Fruit fly (Drosophila melanogaster) whole organism, embryonic: ENCODE data around the gene CG34265.

Experiments
- Adf1 ChIP-seq: fragments of 200-800 bp; sonication (Bioruptor generic); IDR thresholded peaks from 2 replicates; pipeline ENCODE4 v1.3.6; 2022; ENCODE audit warnings: missing biosample characterization, missing genetic modification characterization
- Aef1 ChIP-seq: fragments of 200-800 bp; sonication (Bioruptor generic); IDR thresholded peaks from 3 replicates; pipeline ENCODE4 v1.3.6; 2022; ENCODE audit warnings: missing biosample characterization, missing genetic modification characterization
- CG10959 ChIP-seq: fragments of 200-800 bp; sonication (Bioruptor generic); IDR thresholded peaks from 2 replicates; pipeline ENCODE4 v1.3.6; 2022; ENCODE audit warnings: missing biosample characterization, missing genetic modification characterization
- CG12942 ChIP-seq: fragments of 200-800 bp; sonication (Bioruptor generic); optimal IDR thresholded peaks from 3 replicates; lab custom pipeline; 2016; ENCODE audit warnings: missing biosample characterization, missing genetic modification characterization
- CG13287 ChIP-seq: fragments of 200-800 bp; sonication (Bioruptor generic); IDR thresholded peaks from 2 replicates; pipeline ENCODE4 v1.3.6; 2022; ENCODE audit warnings: missing biosample characterization, missing genetic modification characterization; ENCODE audit not compliant: partially characterized antibody
- CG14050 ChIP-seq: fragments of 200-800 bp; sonication (Bioruptor generic); IDR thresholded peaks from 3 replicates; pipeline ENCODE4 v1.3.6; 2022; ENCODE audit warnings: missing biosample characterization, missing genetic modification characterization
- CG15269 ChIP-seq: fragments of 200-800 bp; sonication (Bioruptor generic); optimal IDR thresholded peaks from 2 replicates; lab custom pipeline; 2018; ENCODE audit warnings: missing biosample characterization, mild to moderate bottlenecking, missing genetic modification characterization, moderate library complexity
- CG18262 ChIP-seq: fragments of 200-800 bp; optimal IDR thresholded peaks from 3 replicates; lab custom pipeline; 2019; ENCODE audit warnings: missing biosample characterization, mild to moderate bottlenecking, missing genetic modification characterization, moderate library complexity
- CG42726 ChIP-seq: fragments of 200-800 bp; sonication (Bioruptor generic); IDR thresholded peaks from 2 replicates; pipeline ENCODE4 v1.3.6; 2022; ENCODE audit warnings: missing biosample characterization, missing genetic modification characterization; ENCODE audit not compliant: partially characterized antibody
- CG4707 ChIP-seq: fragments of 200-800 bp; sonication (Bioruptor generic); optimal IDR thresholded peaks from 2 replicates; lab custom pipeline; 2018; ENCODE audit warnings: missing biosample characterization, mild to moderate bottlenecking, missing genetic modification characterization, moderate library complexity
- CG5245 ChIP-seq: fragments of 200-800 bp; sonication (Bioruptor generic); optimal IDR thresholded peaks from 3 replicates; lab custom pipeline; 2016; ENCODE audit warnings: missing biosample characterization, missing genetic modification characterization
- CG6175 ChIP-seq: fragments of 200-800 bp; sonication (Bioruptor generic); IDR thresholded peaks from 3 replicates; pipeline ENCODE4 v1.3.6; 2022; ENCODE audit warnings: missing biosample characterization, missing genetic modification characterization
- CG6854 ChIP-seq: fragments of 200-800 bp; sonication (Bioruptor generic); optimal IDR thresholded peaks from 3 replicates; lab custom pipeline; 2017; ENCODE audit warnings: missing biosample characterization, mild to moderate bottlenecking, missing genetic modification characterization
- CG7556 ChIP-seq: fragments of 200-800 bp; sonication (Bioruptor generic); optimal IDR thresholded peaks from 2 replicates; lab custom pipeline; 2017; ENCODE audit warnings: missing biosample characterization, mild to moderate bottlenecking, missing genetic modification characterization
- CG8944 ChIP-seq: fragments of 200-800 bp; sonication (Bioruptor generic); optimal IDR thresholded peaks from 3 replicates; lab custom pipeline; 2016; ENCODE audit warnings: missing biosample characterization, missing genetic modification characterization
- CG9876 ChIP-seq: fragments of 200-800 bp; sonication (Bioruptor generic); optimal IDR thresholded peaks from 2 replicates; lab custom pipeline; 2016; ENCODE audit warnings: missing biosample characterization, missing genetic modification characterization
- Deaf1 ChIP-seq: fragments of 200-800 bp; optimal IDR thresholded peaks from 3 replicates; lab custom pipeline; 2019; ENCODE audit warnings: missing biosample characterization, mild to moderate bottlenecking, missing genetic modification characterization, moderate library complexity
- Dek ChIP-seq: fragments of 200-800 bp; sonication (Bioruptor generic); optimal IDR thresholded peaks from 3 replicates; lab custom pipeline; 2019; ENCODE audit warnings: missing biosample characterization, mild to moderate bottlenecking, missing genetic modification characterization, moderate library complexity
- Dip3 ChIP-seq: fragments of 200-800 bp; sonication (Bioruptor generic); optimal IDR thresholded peaks from 3 replicates; lab custom pipeline; 2016; ENCODE audit warnings: missing biosample characterization, missing genetic modification characterization
- Dll ChIP-seq: fragments of 200-800 bp; sonication (Bioruptor generic); IDR thresholded peaks from 4 replicates; pipeline ENCODE4 v1.3.6; 2022; ENCODE audit warnings: missing biosample characterization, missing genetic modification characterization; ENCODE audit not compliant: partially characterized antibody
- GATAe ChIP-seq: fragments of 200-800 bp; sonication (Bioruptor generic); conservative IDR thresholded peaks from 2 replicates; pipeline ENCODE4 v1.3.6; 2022; ENCODE audit warnings: missing biosample characterization, missing genetic modification characterization
- Jarid2 ChIP-seq: fragments of 200-800 bp; sonication (Bioruptor generic); optimal IDR thresholded peaks from 3 replicates; lab custom pipeline; 2017; ENCODE audit warnings: mild to moderate bottlenecking, missing biosample characterization, missing genetic modification reagents, missing genetic modification characterization
- Lhr ChIP-seq: fragments of 200-800 bp; sonication (Bioruptor generic); optimal IDR thresholded peaks from 3 replicates; lab custom pipeline; 2017; ENCODE audit warnings: mild to moderate bottlenecking, missing biosample characterization, missing genetic modification reagents, missing genetic modification characterization
- MBD-R2 ChIP-seq: fragments of 200-800 bp; sonication (Bioruptor generic); IDR thresholded peaks from 2 replicates; pipeline ENCODE4 v1.3.6; 2022; ENCODE audit warnings: missing biosample characterization, missing genetic modification characterization
- Max ChIP-seq: fragments of 200-800 bp; sonication (Bioruptor generic); optimal IDR thresholded peaks from 2 replicates; lab custom pipeline; 2016; ENCODE audit warnings: missing biosample characterization, mild to moderate bottlenecking, missing genetic modification characterization
- Meics ChIP-seq: fragments of 200-800 bp; sonication (Bioruptor generic); optimal IDR thresholded peaks from 2 replicates; lab custom pipeline; 2017; ENCODE audit warnings: missing biosample characterization, mild to moderate bottlenecking, missing genetic modification characterization
- Neu2 ChIP-seq: fragments of 200-800 bp; sonication (Bioruptor generic); optimal IDR thresholded peaks from 3 replicates; lab custom pipeline; 2016; ENCODE audit warnings: missing biosample characterization, missing genetic modification characterization, borderline replicate concordance
- PHDP ChIP-seq: fragments of 200-800 bp; sonication (Bioruptor generic); optimal IDR thresholded peaks from 3 replicates; lab custom pipeline; 2018; ENCODE audit warnings: missing biosample characterization, mild to moderate bottlenecking, missing genetic modification characterization, moderate library complexity
- chinmo ChIP-seq: fragments of 200-800 bp; sonication (Bioruptor generic); IDR thresholded peaks from 4 replicates; pipeline ENCODE4 v1.3.6; 2022; ENCODE audit warnings: missing biosample characterization, missing genetic modification characterization; ENCODE audit not compliant: partially characterized antibody
- dpn ChIP-seq, 2 experiments: fragments of 200-800 bp; sonication (Bioruptor generic); optimal IDR thresholded peaks; 3 replicates each; lab custom pipeline; 2016; ENCODE audit warnings: missing biosample characterization in 2 of 2, missing genetic modification characterization in 2 of 2
- emc ChIP-seq: fragments of 200-800 bp; sonication (Bioruptor generic); optimal IDR thresholded peaks from 2 replicates; lab custom pipeline; 2016; ENCODE audit warnings: missing biosample characterization, missing genetic modification characterization
- exex ChIP-seq: fragments of 200-800 bp; sonication (Bioruptor generic); optimal IDR thresholded peaks from 4 replicates; lab custom pipeline; 2018; ENCODE audit warnings: missing biosample characterization, mild to moderate bottlenecking, missing genetic modification characterization, moderate library complexity
- ftz-f1 ChIP-seq: fragments of 200-800 bp; sonication (Bioruptor generic); optimal IDR thresholded peaks from 2 replicates; lab custom pipeline; 2016; ENCODE audit warnings: missing biosample characterization, missing genetic modification characterization
- grau ChIP-seq: fragments of 200-800 bp; optimal IDR thresholded peaks from 3 replicates; lab custom pipeline; 2019; ENCODE audit warnings: missing biosample characterization, mild to moderate bottlenecking, missing genetic modification characterization, moderate library complexity
- h ChIP-seq: fragments of >200 bp; optimal IDR thresholded peaks from 2 replicates; lab custom pipeline; 2017
- her ChIP-seq: fragments of 200-800 bp; sonication (Bioruptor generic); optimal IDR thresholded peaks from 2 replicates; lab custom pipeline; 2016; ENCODE audit warnings: missing biosample characterization, missing genetic modification characterization
- kah ChIP-seq: fragments of 200-800 bp; sonication (Bioruptor generic); optimal IDR thresholded peaks from 2 replicates; lab custom pipeline; 2018; ENCODE audit warnings: missing biosample characterization, mild to moderate bottlenecking, missing genetic modification characterization
- lbe ChIP-seq: fragments of 200-800 bp; sonication (Bioruptor generic); optimal IDR thresholded peaks from 2 replicates; lab custom pipeline; 2016; ENCODE audit warnings: missing biosample characterization, mild to moderate bottlenecking, missing genetic modification characterization
- nmo ChIP-seq: fragments of 200-800 bp; sonication (Bioruptor generic); optimal IDR thresholded peaks from 2 replicates; lab custom pipeline; 2018; ENCODE audit warnings: missing biosample characterization, mild to moderate bottlenecking, missing genetic modification characterization, moderate library complexity
- oc ChIP-seq: fragments of 200-800 bp; sonication (Bioruptor generic); optimal IDR thresholded peaks from 2 replicates; lab custom pipeline; 2018; ENCODE audit warnings: missing biosample characterization, mild to moderate bottlenecking, missing genetic modification characterization, moderate library complexity
- org-1 ChIP-seq: fragments of 200-800 bp; sonication (Bioruptor generic); optimal IDR thresholded peaks from 2 replicates; lab custom pipeline; 2017; ENCODE audit warnings: missing biosample characterization, missing genetic modification characterization
- pho ChIP-seq: fragments of 200-800 bp; sonication (Bioruptor generic); optimal IDR thresholded peaks from 2 replicates; lab custom pipeline; 2016; ENCODE audit warnings: missing biosample characterization, missing genetic modification characterization
- pros ChIP-seq: fragments of 200-800 bp; sonication (Bioruptor generic); optimal IDR thresholded peaks from 3 replicates; lab custom pipeline; 2019; ENCODE audit warnings: missing biosample characterization, mild to moderate bottlenecking, missing genetic modification characterization, moderate library complexity
- pzg ChIP-seq: fragments of 200-800 bp; sonication (Bioruptor generic); optimal IDR thresholded peaks from 3 replicates; lab custom pipeline; 2018; ENCODE audit warnings: missing biosample characterization, mild to moderate bottlenecking, missing genetic modification characterization, moderate library complexity
- ranshi ChIP-seq: fragments of 200-800 bp; sonication (Bioruptor generic); IDR thresholded peaks from 2 replicates; pipeline ENCODE4 v1.3.6; 2022; ENCODE audit warnings: missing biosample characterization, missing genetic modification characterization
- sd ChIP-seq: fragments of 200-800 bp; sonication (Bioruptor generic); optimal IDR thresholded peaks from 3 replicates; lab custom pipeline; 2018; ENCODE audit warnings: missing biosample characterization, mild to moderate bottlenecking, missing genetic modification characterization, moderate library complexity
- slbo ChIP-seq: fragments of 200-800 bp; sonication (Bioruptor generic); IDR thresholded peaks from 2 replicates; pipeline ENCODE4 v1.3.6; 2022; ENCODE audit warnings: missing biosample characterization, missing genetic modification characterization
- tio ChIP-seq: fragments of 200-800 bp; sonication (Bioruptor generic); optimal IDR thresholded peaks from 2 replicates; lab custom pipeline; 2017; ENCODE audit warnings: missing biosample characterization, missing genetic modification characterization, inconsistent platforms
- tx ChIP-seq: fragments of 200-800 bp; sonication (Bioruptor generic); optimal IDR thresholded peaks from 2 replicates; lab custom pipeline; 2016; ENCODE audit warnings: missing biosample characterization, missing genetic modification characterization
- zen ChIP-seq: fragments of 200-800 bp; sonication (Bioruptor generic); optimal IDR thresholded peaks from 3 replicates; lab custom pipeline; 2018; ENCODE audit warnings: missing biosample characterization, mild to moderate bottlenecking, missing genetic modification characterization, moderate library complexity

The CG34265 gene

DNA sequence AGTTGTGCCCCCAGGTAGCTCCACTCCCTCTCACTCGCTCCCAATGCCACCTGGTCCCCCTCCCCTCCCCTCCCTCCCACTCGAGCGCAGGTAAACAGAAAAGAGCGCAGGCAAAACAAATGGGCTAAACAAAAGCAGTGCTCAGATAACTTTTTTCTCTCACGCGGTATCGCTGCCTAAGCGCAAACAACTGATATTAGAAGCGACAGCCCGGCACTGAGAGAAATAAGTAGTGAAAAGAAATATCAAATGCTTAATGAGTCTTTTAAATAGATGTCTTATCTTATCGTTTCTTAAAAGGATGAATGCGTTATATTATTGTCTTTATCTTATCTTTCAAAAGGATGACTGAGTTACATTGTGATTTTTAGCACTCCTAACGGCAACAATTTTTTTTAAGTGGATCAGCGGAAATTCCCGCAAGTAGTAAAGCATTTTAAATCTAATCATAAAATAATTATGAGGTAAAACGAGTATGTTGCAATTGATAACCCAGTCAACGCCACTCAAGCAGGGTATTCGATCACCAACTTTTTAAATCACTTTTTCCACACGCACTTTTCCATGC, 33.0 kb downstream of the CG34265 start (continued):
- TF ChIP-seq Max (GFP tag; lab: Kevin White, UChicago) (peak; percentile 89), Deaf1 (peak; percentile 77), grau (tag; lab: Kevin White, UChicago) (peak; percentile 93), Lhr (GFP tag; lab: Kevin White, UChicago) (peak; percentile 66), MBD-R2 (GFP tag; lab: Robert Waterston, UW) (peak; percentile 64; the same call in 1 of the 2 replicates), CG6175 (peak; percentile 91), ranshi (peak; percentile 94), CG42726 (no peak), CG12942 (GFP tag; lab: Kevin White, UChicago) (peak; percentile 84), CG7556 (GFP tag; lab: Kevin White, UChicago) (peak; percentile 92), tio (GFP tag; lab: Kevin White, UChicago) (peak; percentile 88), GATAe (GFP tag; lab: Robert Waterston, UW) (peak; percentile 96), tx (GFP tag; lab: Kevin White, UChicago) (peak; percentile 85), Neu2 (no peak), chinmo (GFP tag; lab: Robert Waterston, UW) (peak; percentile 77; the same call in 2 of the 4 replicates), CG15269 (tag; lab: Kevin White, UChicago) (peak; percentile 96), CG9876 (GFP tag; lab: Kevin White, UChicago) (peak; percentile 77), Dip3 (GFP tag; lab: Kevin White, UChicago) (peak; percentile 83), pho (GFP tag; lab: Kevin White, UChicago) (peak; percentile 87), oc (tag; lab: Kevin White, UChicago) (peak; percentile 88), CG5245 (peak; percentile 83), dpn (GFP tag; optimal IDR thresholded peaks at IDR 0.05; lab: Kevin White, UChicago) (peak; percentile 90 to 91), Jarid2 (GFP tag; lab: Kevin White, UChicago) (peak; percentile 67), Aef1 (GFP tag; lab: Robert Waterston, UW) (peak; percentile 89), Dek (tag; lab: Kevin White, UChicago) (peak; percentile 91), Meics (GFP tag; lab: Kevin White, UChicago) (peak; percentile 92), lbe (peak; percentile 42), CG4707 (GFP tag; lab: Kevin White, UChicago) (peak; percentile 74), CG6854 (GFP tag; lab: Kevin White, UChicago) (peak; percentile 90), pros (GFP tag; lab: Kevin White, UChicago) (no peak), her (GFP tag; lab: Kevin White, UChicago) (peak; percentile 88), emc (GFP tag; lab: Kevin White, UChicago) (peak; percentile 74), nmo (GFP tag; lab: Kevin White, UChicago) (peak; percentile 93), sd (tag; lab: Kevin White, UChicago) (peak; percentile 81), Dll (GFP tag; lab: Robert Waterston, UW) (no peak), Adf1 (GFP tag; lab: Robert Waterston, UW) (peak; percentile 77), PHDP (tag; lab: Kevin White, UChicago) (peak; percentile 95), CG13287 (GFP tag; lab: Robert Waterston, UW) (no peak; the same call in 1 of the 2 replicates), CG8944 (peak; percentile 88), slbo (GFP tag; lab: Robert Waterston, UW) (peak; percentile 90), exex (tag; lab: Kevin White, UChicago) (peak; percentile 100), zen (tag; lab: Kevin White, UChicago) (peak; percentile 84), org-1 (peak; percentile 89), kah (GFP tag; lab: Kevin White, UChicago) (peak; percentile 82), h (lab: Kevin White, UChicago) (no peak), pzg (GFP tag; lab: Kevin White, UChicago) (no peak), CG18262 (peak; percentile 94), CG14050 (GFP tag; lab: Robert Waterston, UW) (peak; percentile 84), ftz-f1 (GFP tag; lab: Kevin White, UChicago) (no peak), CG10959 (GFP tag; lab: Robert Waterston, UW) (peak; percentile 73)
